In genomic region chr3L:5856081-5856826, dm6 we compare ENCODE assay signal across 2 fruit fly cellular contexts.
TF ChIP-seq lines count a peak whose summit lies in the region.

No protein-coding gene starts in this region.

- TF ChIP-seq CTCF in whole organism, embryonic (GFP tag; optimal IDR thresholded peaks at IDR 0.05; lab: Kevin White, UChicago) = no peak

TF ChIP-seq in whole organism, embryonic, 481 proteins besides CTCF, POLR2A, EP300 and RAD21 (continues in another document):
- TF ChIP-seq Vsx1 (GFP tag; optimal IDR thresholded peaks at IDR 0.05; lab: Kevin White, UChicago) = no peak
- no peak for TF ChIP-seq CG4854 (GFP tag; optimal IDR thresholded peaks at IDR 0.05; lab: Kevin White, UChicago)
- TF ChIP-seq hkb (optimal IDR thresholded peaks at IDR 0.05; lab: Kevin White, UChicago) = no peak
- TF ChIP-seq hkb (GFP tag; IDR thresholded peaks at IDR 0.05; lab: Robert Waterston, UW) = no peak
- no peak for TF ChIP-seq CG10959 (GFP tag; IDR thresholded peaks at IDR 0.05; lab: Robert Waterston, UW)
- TF ChIP-seq run (tag; optimal IDR thresholded peaks at IDR 0.05; lab: Kevin White, UChicago) = no peak
- no peak for TF ChIP-seq CG32772 (GFP tag; IDR thresholded peaks at IDR 0.05; lab: Robert Waterston, UW)
- TF ChIP-seq zen2 (GFP tag; IDR thresholded peaks at IDR 0.05; lab: Robert Waterston, UW; ENCODE audit: partially characterized antibody) = no peak
- no peak for TF ChIP-seq H15 (GFP tag; IDR thresholded peaks at IDR 0.05; lab: Robert Waterston, UW)
- no peak for TF ChIP-seq CG4328 (GFP tag; optimal IDR thresholded peaks at IDR 0.05; lab: Kevin White, UChicago)
- TF ChIP-seq CG14014 (GFP tag; IDR thresholded peaks at IDR 0.05; lab: Robert Waterston, UW) = no peak
- TF ChIP-seq grn (GFP tag; optimal IDR thresholded peaks at IDR 0.05; lab: Kevin White, UChicago) = no peak
- no peak for TF ChIP-seq zfh1 (GFP tag; IDR thresholded peaks at IDR 0.05; lab: Robert Waterston, UW)
- TF ChIP-seq HLH4C (GFP tag; IDR thresholded peaks at IDR 0.05; lab: Robert Waterston, UW; ENCODE audit: partially characterized antibody) = no peak
- no peak for TF ChIP-seq Oaz (GFP tag; IDR thresholded peaks at IDR 0.05; lab: Robert Waterston, UW)
- no peak for TF ChIP-seq CG3847 (GFP tag; IDR thresholded peaks at IDR 0.05; lab: Robert Waterston, UW)
- no peak for TF ChIP-seq bab2 (GFP tag; optimal IDR thresholded peaks at IDR 0.05; lab: Kevin White, UChicago)
- TF ChIP-seq tna (GFP tag; IDR thresholded peaks at IDR 0.05; lab: Robert Waterston, UW; ENCODE audit: partially characterized antibody) = no peak
- no peak for TF ChIP-seq prd (optimal IDR thresholded peaks at IDR 0.05; lab: Kevin White, UChicago)
- no peak for TF ChIP-seq prd (GFP tag; IDR thresholded peaks at IDR 0.05; lab: Robert Waterston, UW)
- TF ChIP-seq CG7271 (tag; optimal IDR thresholded peaks at IDR 0.05; lab: Kevin White, UChicago) = no peak
- no peak for TF ChIP-seq CG8281 (tag; optimal IDR thresholded peaks at IDR 0.05; lab: Kevin White, UChicago)
- no peak for TF ChIP-seq CG15269 (tag; optimal IDR thresholded peaks at IDR 0.05; lab: Kevin White, UChicago)
- TF ChIP-seq dan (GFP tag; IDR thresholded peaks at IDR 0.05; lab: Robert Waterston, UW) = no peak
- no peak for TF ChIP-seq Hey (tag; optimal IDR thresholded peaks at IDR 0.05; lab: Kevin White, UChicago)
- no peak for TF ChIP-seq CG3726 (GFP tag; IDR thresholded peaks at IDR 0.05; lab: Robert Waterston, UW)
- TF ChIP-seq tap (tag; optimal IDR thresholded peaks at IDR 0.05; lab: Kevin White, UChicago) = no peak
- TF ChIP-seq zen (tag; optimal IDR thresholded peaks at IDR 0.05; lab: Kevin White, UChicago) = peak; percentile 96
- no peak for TF ChIP-seq CG10565 (GFP tag; optimal IDR thresholded peaks at IDR 0.05; lab: Kevin White, UChicago)
- TF ChIP-seq CG11247 (GFP tag; IDR thresholded peaks at IDR 0.05; lab: Robert Waterston, UW) = no peak
- no peak for TF ChIP-seq Rfx (GFP tag; IDR thresholded peaks at IDR 0.05; lab: Robert Waterston, UW)
- no peak for TF ChIP-seq CG17612 (GFP tag; IDR thresholded peaks at IDR 0.05; lab: Robert Waterston, UW)
- no peak for TF ChIP-seq sob (GFP tag; IDR thresholded peaks at IDR 0.05; lab: Robert Waterston, UW)
- no peak for TF ChIP-seq kah (GFP tag; optimal IDR thresholded peaks at IDR 0.05; lab: Kevin White, UChicago)
- peak; percentile 78 for TF ChIP-seq hth (optimal IDR thresholded peaks at IDR 0.05; lab: Kevin White, UChicago)
- no peak for TF ChIP-seq CG1832 (GFP tag; optimal IDR thresholded peaks at IDR 0.05; lab: Kevin White, UChicago)
- no peak for TF ChIP-seq fu2 (GFP tag; optimal IDR thresholded peaks at IDR 0.05; lab: Kevin White, UChicago)
- no peak for TF ChIP-seq CG3407 (GFP tag; optimal IDR thresholded peaks at IDR 0.05; lab: Kevin White, UChicago)
- TF ChIP-seq sens (GFP tag; lab: Kevin White, UChicago) = peak; percentile 57
- no peak for TF ChIP-seq Hr39 (optimal IDR thresholded peaks at IDR 0.05; lab: Kevin White, UChicago)
- no peak for TF ChIP-seq ap (GFP tag; IDR thresholded peaks at IDR 0.05; lab: Robert Waterston, UW)
- no peak for TF ChIP-seq gcm (GFP tag; optimal IDR thresholded peaks at IDR 0.05; lab: Kevin White, UChicago)
- TF ChIP-seq Dbx (GFP tag; IDR thresholded peaks at IDR 0.05; lab: Robert Waterston, UW) = no peak
- TF ChIP-seq Ravus (GFP tag; IDR thresholded peaks at IDR 0.05; lab: Robert Waterston, UW) = no peak
- TF ChIP-seq Elba2 (GFP tag; optimal IDR thresholded peaks at IDR 0.05; lab: Kevin White, UChicago) = no peak
- no peak for TF ChIP-seq wek (GFP tag; optimal IDR thresholded peaks at IDR 0.05; lab: Kevin White, UChicago)
- TF ChIP-seq CG4820 (GFP tag; optimal IDR thresholded peaks at IDR 0.05; lab: Kevin White, UChicago) = no peak
- TF ChIP-seq ac (GFP tag; optimal IDR thresholded peaks at IDR 0.05; lab: Kevin White, UChicago) = peak; percentile 33
- no peak for TF ChIP-seq CG18619 (GFP tag; optimal IDR thresholded peaks at IDR 0.05; lab: Kevin White, UChicago)
- no peak for TF ChIP-seq Tbp (GFP tag; optimal IDR thresholded peaks at IDR 0.05; lab: Kevin White, UChicago)

TF ChIP-seq in whole organism, wandering third instar larva, 38 proteins besides CTCF, POLR2A, EP300 and RAD21:
- TF ChIP-seq Vsx2 (GFP tag; optimal IDR thresholded peaks at IDR 0.05; lab: Kevin White, UChicago; ENCODE audit: partially characterized antibody) (no peak), Dfd (GFP tag; optimal IDR thresholded peaks at IDR 0.05; lab: Kevin White, UChicago) (peak; percentile 45)

Comparison
In these comparisons a context has a peak if more than half of its experiments do, and no peak if none do; other contexts are left out.
1. Of the 10 proteins assayed by ChIP-seq in both whole organism, embryonic and whole organism, wandering third instar larva: peak only in whole organism, embryonic: none; only in whole organism, wandering third instar larva: Dfd; in both: none; in neither: 9.